Fruit fly (Drosophila melanogaster) whole organism, embryonic: Measurements from ENCODE around the gene CG34138.

Experiments used
- Ada2b ChIP-seq: fragments of 200-800 bp; sonication (Bioruptor generic); IDR thresholded peaks from 2 replicates; pipeline ENCODE4 v1.3.6; 2022; ENCODE audit warnings: missing biosample characterization, missing genetic modification characterization
- Atf3 ChIP-seq: fragments of 200-800 bp; sonication (Bioruptor generic); optimal IDR thresholded peaks from 3 replicates; lab custom pipeline; 2016; ENCODE audit warnings: missing biosample characterization, missing genetic modification characterization
- Atf6 ChIP-seq: fragments of 200-800 bp; sonication (Bioruptor generic); IDR thresholded peaks from 2 replicates; pipeline ENCODE4 v1.3.6; 2022; ENCODE audit warnings: missing biosample characterization, missing genetic modification characterization
- BEAF-32 ChIP-seq: fragments of 200-800 bp; sonication (Bioruptor generic); optimal IDR thresholded peaks from 3 replicates; lab custom pipeline; 2017; ENCODE audit warnings: missing biosample characterization, missing genetic modification characterization, mild to moderate bottlenecking, moderate library complexity, missing genetic modification reagents
- Bdp1 ChIP-seq: fragments of 200-800 bp; sonication (Bioruptor generic); optimal IDR thresholded peaks from 3 replicates; lab custom pipeline; 2016; ENCODE audit warnings: missing biosample characterization, missing genetic modification characterization
- CG11504 ChIP-seq: fragments of 200-800 bp; sonication (Bioruptor generic); optimal IDR thresholded peaks from 3 replicates; lab custom pipeline; 2019; ENCODE audit warnings: missing biosample characterization, mild to moderate bottlenecking, missing genetic modification characterization, moderate library complexity
- CG12659 ChIP-seq: fragments of 200-800 bp; sonication (Bioruptor generic); optimal IDR thresholded peaks from 3 replicates; lab custom pipeline; 2017; ENCODE audit warnings: mild to moderate bottlenecking, missing biosample characterization, missing genetic modification reagents, missing genetic modification characterization
- CG13123 ChIP-seq: fragments of 200-800 bp; sonication (Bioruptor generic); optimal IDR thresholded peaks from 2 replicates; lab custom pipeline; 2016; ENCODE audit warnings: missing biosample characterization, missing genetic modification characterization
- CG16779 ChIP-seq: fragments of 200-800 bp; sonication (Bioruptor generic); IDR thresholded peaks from 2 replicates; pipeline ENCODE4 v1.3.6; 2022; ENCODE audit warnings: missing biosample characterization, missing genetic modification characterization
- CG18599 ChIP-seq: fragments of 200-800 bp; sonication (Bioruptor generic); optimal IDR thresholded peaks from 3 replicates; lab custom pipeline; 2017; ENCODE audit warnings: missing biosample characterization, missing genetic modification characterization, mild to moderate bottlenecking, moderate library complexity, missing genetic modification reagents
- CG2129 ChIP-seq: fragments of 200-800 bp; sonication (Bioruptor generic); IDR thresholded peaks from 2 replicates; pipeline ENCODE4 v1.3.6; 2022; ENCODE audit warnings: missing biosample characterization, missing genetic modification characterization; ENCODE audit not compliant: partially characterized antibody
- CG30431 ChIP-seq: fragments of 200-800 bp; sonication (Bioruptor generic); optimal IDR thresholded peaks from 2 replicates; lab custom pipeline; 2017; ENCODE audit warnings: missing biosample characterization, missing genetic modification characterization
- CG34376 ChIP-seq: fragments of 200-800 bp; sonication (Bioruptor generic); optimal IDR thresholded peaks from 2 replicates; lab custom pipeline; 2018; ENCODE audit warnings: missing biosample characterization, mild to moderate bottlenecking, missing genetic modification characterization
- CG43689 ChIP-seq: fragments of 200-800 bp; sonication (Bioruptor generic); IDR thresholded peaks from 2 replicates; pipeline ENCODE4 v1.3.6; 2022; ENCODE audit warnings: missing biosample characterization, missing genetic modification characterization
- CG8089 ChIP-seq: fragments of 200-800 bp; sonication (Bioruptor generic); optimal IDR thresholded peaks from 3 replicates; lab custom pipeline; 2016; ENCODE audit warnings: missing biosample characterization, missing genetic modification characterization
- CG8290 ChIP-seq, 3 experiments: fragments of 200-800 bp; sonication (Bioruptor generic); optimal IDR thresholded peaks; 2 replicates each; lab custom pipeline; 2016 to 2019; ENCODE audit warnings: missing biosample characterization in 3 of 3, missing genetic modification characterization in 3 of 3, mild to moderate bottlenecking in 2 of 3, moderate library complexity in 1 of 3
- CG9932 ChIP-seq: fragments of 200-800 bp; sonication (Bioruptor generic); IDR thresholded peaks from 2 replicates; pipeline ENCODE4 v1.3.6; 2022; ENCODE audit warnings: missing biosample characterization, missing genetic modification characterization
- Camta ChIP-seq: fragments of 200-800 bp; sonication (Bioruptor generic); optimal IDR thresholded peaks from 2 replicates; lab custom pipeline; 2016; ENCODE audit warnings: missing biosample characterization, missing genetic modification characterization
- E2f2 ChIP-seq: fragments of 200-800 bp; sonication (Bioruptor generic); IDR thresholded peaks from 2 replicates; pipeline ENCODE4 v1.3.6; 2022; ENCODE audit warnings: missing biosample characterization, missing genetic modification characterization
- ERR ChIP-seq: fragments of 200-800 bp; sonication (Bioruptor generic); optimal IDR thresholded peaks from 2 replicates; lab custom pipeline; 2016; ENCODE audit warnings: missing biosample characterization, missing genetic modification characterization
- Fer3 ChIP-seq: fragments of 200-800 bp; sonication (Bioruptor generic); optimal IDR thresholded peaks from 2 replicates; lab custom pipeline; 2018; ENCODE audit warnings: missing biosample characterization, mild to moderate bottlenecking, missing genetic modification characterization, moderate library complexity
- Hmr ChIP-seq: fragments of 200-800 bp; sonication (Bioruptor generic); optimal IDR thresholded peaks from 3 replicates; lab custom pipeline; 2017; ENCODE audit warnings: mild to moderate bottlenecking, missing biosample characterization, missing genetic modification reagents, missing genetic modification characterization
- Hsf ChIP-seq: fragments of 200-800 bp; sonication (Bioruptor generic); optimal IDR thresholded peaks from 3 replicates; lab custom pipeline; 2016; ENCODE audit warnings: missing biosample characterization, missing genetic modification characterization
- Lhr ChIP-seq: fragments of 200-800 bp; sonication (Bioruptor generic); optimal IDR thresholded peaks from 3 replicates; lab custom pipeline; 2017; ENCODE audit warnings: mild to moderate bottlenecking, missing biosample characterization, missing genetic modification reagents, missing genetic modification characterization
- Mes4 ChIP-seq: fragments of 200-800 bp; sonication (Bioruptor generic); optimal IDR thresholded peaks from 2 replicates; lab custom pipeline; 2016; ENCODE audit warnings: missing biosample characterization, missing genetic modification characterization
- Ravus ChIP-seq: fragments of 200-800 bp; sonication (Bioruptor generic); IDR thresholded peaks from 2 replicates; pipeline ENCODE4 v1.3.6; 2022; ENCODE audit warnings: missing biosample characterization, missing genetic modification characterization
- Sox100B ChIP-seq: fragments of 200-800 bp; sonication (Bioruptor generic); optimal IDR thresholded peaks from 3 replicates; lab custom pipeline; 2018; ENCODE audit warnings: missing biosample characterization, mild to moderate bottlenecking, missing genetic modification characterization
- Sry-β ChIP-seq: fragments of 200-800 bp; sonication (Bioruptor generic); optimal IDR thresholded peaks from 2 replicates; lab custom pipeline; 2018; ENCODE audit warnings: missing biosample characterization, mild to moderate bottlenecking, missing genetic modification characterization, moderate library complexity
- Xbp1 ChIP-seq: fragments of 200-800 bp; sonication (Bioruptor generic); optimal IDR thresholded peaks from 3 replicates; lab custom pipeline; 2016; ENCODE audit warnings: missing biosample characterization, mild to moderate bottlenecking, missing genetic modification characterization
- cas ChIP-seq: fragments of 200-800 bp; sonication (Bioruptor generic); IDR thresholded peaks from 2 replicates; pipeline ENCODE4 v1.3.6; 2022; ENCODE audit warnings: missing biosample characterization, missing genetic modification characterization
- crol ChIP-seq: fragments of 200-800 bp; sonication (Bioruptor generic); IDR thresholded peaks from 2 replicates; pipeline ENCODE4 v1.3.6; 2022; ENCODE audit warnings: missing biosample characterization, missing genetic modification characterization
- danr ChIP-seq: fragments of 200-800 bp; sonication (Bioruptor generic); IDR thresholded peaks from 2 replicates; pipeline ENCODE4 v1.3.6; 2022; ENCODE audit warnings: missing biosample characterization, missing genetic modification characterization
- dati ChIP-seq: fragments of 200-800 bp; sonication (Bioruptor generic); IDR thresholded peaks from 2 replicates; pipeline ENCODE4 v1.3.6; 2022; ENCODE audit warnings: missing biosample characterization, missing genetic modification characterization
- dmrt11E ChIP-seq: fragments of 200-800 bp; sonication (Bioruptor generic); optimal IDR thresholded peaks from 3 replicates; lab custom pipeline; 2018; ENCODE audit warnings: missing biosample characterization, mild to moderate bottlenecking, missing genetic modification characterization, moderate library complexity
- fd3F ChIP-seq: fragments of 200-800 bp; sonication (Bioruptor generic); optimal IDR thresholded peaks from 2 replicates; lab custom pipeline; 2018; ENCODE audit warnings: missing biosample characterization, mild to moderate bottlenecking, missing genetic modification characterization, moderate library complexity
- gce ChIP-seq: fragments of 200-800 bp; sonication (Bioruptor generic); IDR thresholded peaks from 3 replicates; pipeline ENCODE4 v1.3.6; 2022; ENCODE audit warnings: missing biosample characterization, missing genetic modification characterization
- gcm2 ChIP-seq: fragments of 200-800 bp; sonication (Bioruptor generic); optimal IDR thresholded peaks from 2 replicates; lab custom pipeline; 2016; ENCODE audit warnings: missing biosample characterization, missing genetic modification characterization
- gfzf ChIP-seq: fragments of 200-800 bp; sonication (Bioruptor generic); optimal IDR thresholded peaks from 2 replicates; lab custom pipeline; 2016; ENCODE audit warnings: missing biosample characterization, mild to moderate bottlenecking, missing genetic modification characterization, moderate library complexity
- ind ChIP-seq: fragments of 200-800 bp; sonication (Bioruptor generic); optimal IDR thresholded peaks from 3 replicates; lab custom pipeline; 2016; ENCODE audit warnings: missing biosample characterization, missing genetic modification characterization
- jigr1 ChIP-seq: fragments of 200-800 bp; sonication (Bioruptor generic); IDR thresholded peaks from 3 replicates; pipeline ENCODE4 v1.3.6; 2022; ENCODE audit warnings: missing biosample characterization, missing genetic modification characterization
- klu ChIP-seq: fragments of 200-800 bp; sonication (Bioruptor generic); IDR thresholded peaks from 2 replicates; pipeline ENCODE4 v1.3.6; 2022; ENCODE audit warnings: missing biosample characterization, missing genetic modification characterization
- lola ChIP-seq, 3 experiments: fragments of >200 bp in 2 of 3; fragments of 200-800 bp in 1 of 3; sonication (Bioruptor generic) in 1 of 3; optimal IDR thresholded peaks; 2 replicates each; lab custom pipeline; 2017 to 2019; ENCODE audit warnings: missing biosample characterization in 3 of 3, missing genetic modification characterization in 3 of 3, mild to moderate bottlenecking in 1 of 3, moderate library complexity in 1 of 3
- mam ChIP-seq: fragments of 200-800 bp; sonication (Bioruptor generic); optimal IDR thresholded peaks from 3 replicates; lab custom pipeline; 2016; ENCODE audit warnings: missing biosample characterization, missing genetic modification characterization
- nom ChIP-seq: fragments of 200-800 bp; sonication (Bioruptor generic); optimal IDR thresholded peaks from 2 replicates; lab custom pipeline; 2017; ENCODE audit warnings: missing biosample characterization, missing genetic modification characterization, mild to moderate bottlenecking, moderate library complexity, missing genetic modification reagents
- odd ChIP-seq: fragments of 200-800 bp; sonication (Bioruptor generic); optimal IDR thresholded peaks from 2 replicates; lab custom pipeline; 2017; ENCODE audit warnings: missing biosample characterization, mild to moderate bottlenecking, missing genetic modification characterization
- pzg ChIP-seq: fragments of 200-800 bp; sonication (Bioruptor generic); optimal IDR thresholded peaks from 3 replicates; lab custom pipeline; 2018; ENCODE audit warnings: missing biosample characterization, mild to moderate bottlenecking, missing genetic modification characterization, moderate library complexity
- row ChIP-seq: fragments of 200-800 bp; sonication (Bioruptor generic); IDR thresholded peaks from 3 replicates; pipeline ENCODE4 v1.3.6; 2022; ENCODE audit warnings: missing biosample characterization, missing genetic modification characterization
- schlank ChIP-seq: fragments of 200-800 bp; sonication (Bioruptor generic); optimal IDR thresholded peaks from 2 replicates; lab custom pipeline; 2018; ENCODE audit warnings: missing biosample characterization, mild to moderate bottlenecking, missing genetic modification characterization
- tgo ChIP-seq: fragments of 200-800 bp; sonication (Bioruptor generic); IDR thresholded peaks from 3 replicates; pipeline ENCODE4 v1.3.6; 2022; ENCODE audit warnings: missing biosample characterization, missing genetic modification characterization
- tx ChIP-seq: fragments of 200-800 bp; sonication (Bioruptor generic); optimal IDR thresholded peaks from 2 replicates; lab custom pipeline; 2016; ENCODE audit warnings: missing biosample characterization, missing genetic modification characterization
- wek ChIP-seq: fragments of 200-800 bp; sonication (Bioruptor generic); optimal IDR thresholded peaks from 3 replicates; lab custom pipeline; 2018; ENCODE audit warnings: missing biosample characterization, mild to moderate bottlenecking, missing genetic modification characterization, moderate library complexity

Gene CG34138

DNA sequence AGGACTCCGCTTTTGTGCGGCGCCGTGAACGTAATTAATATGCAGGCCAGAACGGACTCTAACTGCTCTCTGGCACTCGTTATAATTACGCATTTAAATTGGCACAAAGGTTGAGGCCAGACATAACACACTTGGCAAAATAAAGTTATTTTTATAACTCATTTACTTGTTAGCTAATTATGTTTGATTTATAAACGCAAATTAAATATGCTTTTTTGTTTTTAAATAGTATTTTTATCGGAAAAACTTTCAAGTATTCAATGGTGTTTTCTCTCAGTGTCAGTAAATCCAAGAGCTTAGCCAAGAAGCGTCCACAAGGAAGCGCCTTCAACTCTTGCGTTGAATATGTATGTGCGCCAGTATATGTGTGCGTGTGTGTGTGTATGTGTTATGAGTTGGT lies 38.2 kb downstream of the CG34138 start (continued):
- no peak for TF ChIP-seq cas (GFP tag; lab: Robert Waterston, UW)
- TF ChIP-seq ERR (GFP tag; lab: Kevin White, UChicago): no peak
- TF ChIP-seq mam (GFP tag; lab: Kevin White, UChicago): peak; percentile 6
- TF ChIP-seq Mes4 (GFP tag; lab: Kevin White, UChicago): no peak
- TF ChIP-seq nom (GFP tag; lab: Kevin White, UChicago): no peak
- TF ChIP-seq Bdp1 (GFP tag; lab: Kevin White, UChicago): no peak
- TF ChIP-seq gfzf (GFP tag; lab: Kevin White, UChicago): no peak
- no peak for TF ChIP-seq pzg (GFP tag; lab: Kevin White, UChicago)
- TF ChIP-seq fd3F (GFP tag; lab: Kevin White, UChicago): no peak
- no peak for TF ChIP-seq CG13123 (GFP tag; lab: Kevin White, UChicago)
- TF ChIP-seq Atf6 (GFP tag; lab: Robert Waterston, UW): no peak
- no peak for TF ChIP-seq Sry-β
- TF ChIP-seq CG34376 (GFP tag; lab: Kevin White, UChicago): no peak
- no peak for TF ChIP-seq Xbp1 (GFP tag; lab: Kevin White, UChicago)
- TF ChIP-seq CG16779 (GFP tag; lab: Robert Waterston, UW): no peak
- no peak for TF ChIP-seq Fer3 (tag; lab: Kevin White, UChicago)
- no peak for TF ChIP-seq gce (GFP tag; lab: Robert Waterston, UW)
- TF ChIP-seq klu (GFP tag; lab: Robert Waterston, UW): no peak
- TF ChIP-seq Hsf: peak; percentile 3
- no peak for TF ChIP-seq lola (GFP tag; optimal IDR thresholded peaks at IDR 0.05; lab: Kevin White, UChicago)
- TF ChIP-seq tx (GFP tag; lab: Kevin White, UChicago): no peak
- TF ChIP-seq Lhr (GFP tag; lab: Kevin White, UChicago): no peak
- TF ChIP-seq Ravus: no peak
- TF ChIP-seq CG8089 (GFP tag; lab: Kevin White, UChicago): no peak
- TF ChIP-seq CG8290 (GFP tag; optimal IDR thresholded peaks at IDR 0.05; lab: Kevin White, UChicago): no peak
- TF ChIP-seq CG8290 (tag; optimal IDR thresholded peaks at IDR 0.05; lab: Kevin White, UChicago): no peak
- TF ChIP-seq BEAF-32: no peak
- 0 out of 2 replicates have a peak, but pooled peaks have one; percentile 4 for TF ChIP-seq Ada2b (GFP tag; lab: Robert Waterston, UW)
- TF ChIP-seq dmrt11E: no peak
- no peak for TF ChIP-seq Atf3 (GFP tag; lab: Kevin White, UChicago)
- TF ChIP-seq E2f2: no peak
- no peak for TF ChIP-seq wek
- no peak for TF ChIP-seq CG43689 (GFP tag; lab: Robert Waterston, UW)
- TF ChIP-seq Hmr (GFP tag; lab: Kevin White, UChicago): no peak
- no peak for TF ChIP-seq CG2129 (GFP tag; lab: Robert Waterston, UW)
- no peak for TF ChIP-seq schlank
- no peak for TF ChIP-seq jigr1 (GFP tag; lab: Robert Waterston, UW)
- TF ChIP-seq ind (GFP tag; lab: Kevin White, UChicago): no peak
- TF ChIP-seq CG18599 (GFP tag; lab: Kevin White, UChicago): peak; percentile 59
- no peak for TF ChIP-seq odd (GFP tag; lab: Kevin White, UChicago)
- no peak for TF ChIP-seq CG12659 (GFP tag; lab: Kevin White, UChicago)
- TF ChIP-seq Camta (GFP tag; lab: Kevin White, UChicago): no peak
- TF ChIP-seq tgo: peak; percentile 53; the same call in 1 of the 3 replicates
- TF ChIP-seq dati (GFP tag; lab: Robert Waterston, UW): no peak
- TF ChIP-seq CG9932 (GFP tag; lab: Robert Waterston, UW): peak; percentile 20; the same call in 1 of the 2 replicates
- no peak for TF ChIP-seq danr (GFP tag; lab: Robert Waterston, UW)
- TF ChIP-seq CG11504 (tag; lab: Kevin White, UChicago): peak; percentile 37
- peak; percentile 48; the same call in 2 of the 3 replicates for TF ChIP-seq row (GFP tag; lab: Robert Waterston, UW)
- no peak for TF ChIP-seq crol (GFP tag; lab: Robert Waterston, UW)
- TF ChIP-seq Sox100B (GFP tag; lab: Kevin White, UChicago): no peak
- TF ChIP-seq CG30431 (GFP tag; lab: Kevin White, UChicago): no peak
- TF ChIP-seq gcm2 (GFP tag; lab: Kevin White, UChicago): no peak
